Worm (Caenorhabditis elegans) whole organism, mixed stage, embryonic: ENCODE results near the gene C38C3.3.

Experiments used
- ces-1 ChIP-seq: fragments of 150-350 bp; optimal IDR thresholded peaks from 2 replicates; lab custom pipeline; 2014; ENCODE audit warnings: missing biosample characterization, missing genetic modification reagents, missing genetic modification characterization
- lin-13 ChIP-seq: fragments of 150-350 bp; optimal IDR thresholded peaks from 2 replicates; lab custom pipeline; 2014; ENCODE audit warnings: missing biosample characterization, missing genetic modification characterization
- lsy-2 ChIP-seq: fragments of 150-350 bp; optimal IDR thresholded peaks from 2 replicates; lab custom pipeline; 2014; ENCODE audit warnings: missing biosample characterization, missing genetic modification characterization
- mab-5 ChIP-seq: fragments of 150-350 bp; optimal IDR thresholded peaks from 2 replicates; lab custom pipeline; 2014; ENCODE audit warnings: missing biosample characterization, missing genetic modification characterization
- sptf-1 ChIP-seq: sonication (generic microtip); optimal IDR thresholded peaks from 2 replicates; lab custom pipeline; 2017; ENCODE audit warnings: mild to moderate bottlenecking, missing genetic modification characterization, moderate library complexity, missing compliant biosample characterization
- unc-39 ChIP-seq: fragments of 150-350 bp; optimal IDR thresholded peaks from 2 replicates; lab custom pipeline; 2014; ENCODE audit warnings: missing biosample characterization, missing genetic modification characterization
- ztf-11 ChIP-seq: fragments of 150-350 bp; optimal IDR thresholded peaks from 2 replicates; lab custom pipeline; 2014; ENCODE audit warnings: missing biosample characterization, missing genetic modification characterization

DNA sequence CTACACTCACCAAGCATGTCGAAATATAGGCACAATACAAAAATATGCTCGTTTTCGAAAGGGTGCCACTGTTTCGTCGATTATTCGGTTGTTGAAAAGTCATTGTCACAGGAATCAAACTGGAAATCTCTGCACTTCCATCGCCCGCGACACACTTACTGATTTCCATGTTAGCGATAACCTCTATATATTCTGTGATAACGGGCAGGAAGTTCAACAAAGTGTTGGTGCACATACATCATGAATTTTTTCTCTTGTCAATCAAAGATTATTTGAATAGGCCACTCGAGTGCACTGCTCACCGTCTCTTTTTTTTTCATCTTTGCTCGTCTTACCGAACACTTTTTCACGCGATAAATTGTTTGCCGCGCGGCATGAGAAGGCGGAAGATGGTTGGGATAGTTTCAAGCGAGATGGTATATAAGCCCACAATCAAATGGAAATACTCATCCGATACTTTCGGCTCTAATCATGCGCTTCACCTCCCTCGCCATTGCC lies 30.8 kb upstream of the C38C3.3 start, which contains the start of the genes fpn-1.2 and pqn-54:
- TF ChIP-seq sptf-1 (no peak), lsy-2 (no peak), lin-13 (tag; lab: Kevin White, UChicago) (no peak), ztf-11 (tag; lab: Kevin White, UChicago) (no peak), mab-5 (tag; lab: Kevin White, UChicago) (no peak), unc-39 (tag; lab: Kevin White, UChicago) (no peak), ces-1 (no peak)
